Worm (Caenorhabditis elegans) whole organism, late embryonic: ENCODE results near the gene F52G3.8.
A peak's percentile ranks its signal among the peaks of the same experiment; 100 is the strongest.
"Not testable (repeated sequence)": the region's sequence is repeated elsewhere in the genome, so short reads cannot be mapped to it uniquely, and the experiment has no call there.

Source experiments
- F13H6.1 ChIP-seq: sonication (generic microtip); optimal IDR thresholded peaks from 2 replicates; lab custom pipeline; 2016; ENCODE audit warnings: missing genetic modification characterization, missing compliant biosample characterization
- T23F11.4 ChIP-seq: fragments of 200-800 bp; sonication (Bioruptor generic); optimal IDR thresholded peaks from 2 replicates; lab custom pipeline; 2018; ENCODE audit warnings: mild to moderate bottlenecking, missing genetic modification characterization, missing compliant biosample characterization
- ahr-1 ChIP-seq: sonication (generic microtip); optimal IDR thresholded peaks from 2 replicates; lab custom pipeline; 2016; ENCODE audit warnings: missing genetic modification characterization, missing compliant biosample characterization
- ama-1 ChIP-seq: fragments of 150-350 bp; optimal IDR thresholded peaks from 2 replicates; lab custom pipeline; 2014
- ceh-18 ChIP-seq: sonication (generic microtip); optimal IDR thresholded peaks from 2 replicates; lab custom pipeline; 2016; ENCODE audit warnings: missing genetic modification characterization, missing compliant biosample characterization
- ceh-2 ChIP-seq: sonication (generic microtip); optimal IDR thresholded peaks from 2 replicates; lab custom pipeline; 2016; ENCODE audit warnings: missing genotype, missing genetic modification characterization, missing compliant biosample characterization
- ceh-22 ChIP-seq: sonication (generic microtip); optimal IDR thresholded peaks from 2 replicates; lab custom pipeline; 2017; ENCODE audit warnings: missing biosample characterization, missing genetic modification characterization
- ceh-30 ChIP-seq: fragments of 150-350 bp; optimal IDR thresholded peaks from 2 replicates; lab custom pipeline; 2014; ENCODE audit warnings: missing biosample characterization, missing genetic modification characterization
- ceh-45 ChIP-seq: fragments of 200-800 bp; sonication (Bioruptor generic); IDR thresholded peaks from 2 replicates; pipeline ENCODE4 v1.3.6; 2022; ENCODE audit warnings: missing genetic modification reagents, missing genetic modification characterization, missing compliant biosample characterization
- ceh-9 ChIP-seq: sonication (generic microtip); optimal IDR thresholded peaks from 2 replicates; lab custom pipeline; 2016; ENCODE audit warnings: mild to moderate bottlenecking, missing genetic modification characterization, inconsistent platforms, missing compliant biosample characterization
- dve-1 ChIP-seq: sonication (generic microtip); optimal IDR thresholded peaks from 2 replicates; lab custom pipeline; 2017; ENCODE audit warnings: antibody characterized with exemption, mild to moderate bottlenecking, missing genetic modification characterization, missing compliant biosample characterization
- eyg-1 ChIP-seq: sonication (generic microtip); optimal IDR thresholded peaks from 2 replicates; lab custom pipeline; 2016; ENCODE audit warnings: missing genotype, missing genetic modification characterization, missing compliant biosample characterization
- fkh-10 ChIP-seq: fragments of 150-350 bp; optimal IDR thresholded peaks from 2 replicates; lab custom pipeline; 2014; ENCODE audit warnings: missing biosample characterization, missing genetic modification reagents, missing genetic modification characterization
- fkh-6 ChIP-seq: sonication (generic microtip); optimal IDR thresholded peaks from 2 replicates; lab custom pipeline; 2016; ENCODE audit warnings: missing genetic modification characterization, missing compliant biosample characterization
- hlh-13 ChIP-seq: fragments of 200-800 bp; sonication (Bioruptor generic); optimal IDR thresholded peaks from 2 replicates; lab custom pipeline; 2018; ENCODE audit warnings: mild to moderate bottlenecking, missing genetic modification characterization, missing compliant biosample characterization
- hlh-15 ChIP-seq: sonication (generic microtip); optimal IDR thresholded peaks from 2 replicates; lab custom pipeline; 2016; ENCODE audit warnings: missing genetic modification characterization, missing compliant biosample characterization
- hlh-6 ChIP-seq: sonication (generic microtip); optimal IDR thresholded peaks from 2 replicates; lab custom pipeline; 2016; ENCODE audit warnings: missing genotype, missing genetic modification characterization, missing compliant biosample characterization
- lin-11 ChIP-seq: fragments of 200-800 bp; sonication (Bioruptor generic); optimal IDR thresholded peaks from 2 replicates; lab custom pipeline; 2018; ENCODE audit warnings: mild to moderate bottlenecking, missing genetic modification characterization, missing compliant biosample characterization
- madf-2 ChIP-seq: sonication (generic microtip); optimal IDR thresholded peaks from 2 replicates; lab custom pipeline; 2017; ENCODE audit warnings: missing genetic modification characterization, missing compliant biosample characterization
- mec-3 ChIP-seq: sonication (generic microtip); optimal IDR thresholded peaks from 2 replicates; lab custom pipeline; 2016; ENCODE audit warnings: borderline replicate concordance, missing genetic modification characterization, missing compliant biosample characterization
- nhr-11 ChIP-seq: fragments of 150-350 bp; optimal IDR thresholded peaks from 2 replicates; lab custom pipeline; 2014; ENCODE audit warnings: missing biosample characterization, missing genetic modification characterization
- pag-3 ChIP-seq: sonication (generic microtip); optimal IDR thresholded peaks from 2 replicates; lab custom pipeline; 2016; ENCODE audit warnings: missing compliant biosample characterization, missing genetic modification characterization, borderline replicate concordance
- pat-9 ChIP-seq: fragments of 200-800 bp; sonication (Bioruptor generic); optimal IDR thresholded peaks from 2 replicates; lab custom pipeline; 2018; ENCODE audit warnings: mild to moderate bottlenecking, missing genetic modification characterization, moderate library complexity, missing compliant biosample characterization
- ref-2 ChIP-seq: sonication (generic microtip); optimal IDR thresholded peaks from 2 replicates; lab custom pipeline; 2016; ENCODE audit warnings: missing genetic modification characterization, missing compliant biosample characterization
- sdc-2 ChIP-seq: sonication (generic microtip); optimal IDR thresholded peaks from 2 replicates; lab custom pipeline; 2016; ENCODE audit warnings: missing genotype, missing genetic modification characterization, missing compliant biosample characterization
- sox-2 ChIP-seq: fragments of 200-800 bp; sonication (Bioruptor generic); IDR thresholded peaks from 2 replicates; pipeline ENCODE4 v1.3.6; 2022; ENCODE audit warnings: missing genetic modification reagents, missing genetic modification characterization, missing compliant biosample characterization
- syd-9 ChIP-seq: sonication (generic microtip); optimal IDR thresholded peaks from 2 replicates; lab custom pipeline; 2016; ENCODE audit warnings: mild to moderate bottlenecking, missing genetic modification characterization, moderate library complexity, missing compliant biosample characterization
- unc-3 ChIP-seq, 2 experiments: fragments of 200-800 bp in 1 of 2; sonication (Bioruptor generic) in 1 of 2; sonication (generic microtip) in 1 of 2; conservative IDR thresholded peaks in 1 of 2; optimal IDR thresholded peaks in 1 of 2; 2 replicates each; pipeline versions ENCODE4 v1.3.6 to Lab custom; 2016 to 2022; ENCODE audit warnings: missing compliant biosample characterization in 2 of 2, missing genetic modification characterization in 2 of 2, missing genetic modification reagents in 1 of 2

The F52G3.8 gene

DNA sequence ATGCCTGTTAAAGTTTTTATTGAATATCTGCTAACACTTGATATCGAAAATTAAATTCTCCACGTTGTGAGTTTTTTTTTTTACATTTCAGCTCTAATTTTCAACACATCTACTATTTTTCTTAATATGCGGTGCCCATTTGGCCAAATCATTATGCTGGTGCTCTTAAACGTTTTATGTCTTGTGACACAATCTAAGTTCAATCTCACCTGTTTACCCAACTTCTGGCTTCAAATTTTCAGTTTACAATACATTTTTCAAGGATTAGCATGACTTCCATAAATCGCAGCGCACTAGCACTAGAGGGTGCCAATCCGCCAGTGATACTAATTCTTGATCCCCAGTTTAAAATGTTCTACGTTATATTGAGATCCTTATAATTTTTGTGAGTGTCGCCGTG is 10.4 kb downstream of the F52G3.8 start:
- TF ChIP-seq F13H6.1 (tag; lab: Kevin White, UChicago) (no peak), T23F11.4 (GFP tag; lab: Kevin White, UChicago) (no peak), ceh-22 (tag; lab: Kevin White, UChicago) (no peak), eyg-1 (tag; lab: Kevin White, UChicago) (no peak), hlh-13 (GFP tag; lab: Kevin White, UChicago) (no peak), fkh-10 (GFP tag; lab: Kevin White, UChicago) (no peak), fkh-6 (tag; lab: Kevin White, UChicago) (no peak), ref-2 (tag; lab: Kevin White, UChicago) (no peak), dve-1 (tag; lab: Kevin White, UChicago) (no peak), hlh-6 (tag; lab: Kevin White, UChicago) (no peak)

DNA sequence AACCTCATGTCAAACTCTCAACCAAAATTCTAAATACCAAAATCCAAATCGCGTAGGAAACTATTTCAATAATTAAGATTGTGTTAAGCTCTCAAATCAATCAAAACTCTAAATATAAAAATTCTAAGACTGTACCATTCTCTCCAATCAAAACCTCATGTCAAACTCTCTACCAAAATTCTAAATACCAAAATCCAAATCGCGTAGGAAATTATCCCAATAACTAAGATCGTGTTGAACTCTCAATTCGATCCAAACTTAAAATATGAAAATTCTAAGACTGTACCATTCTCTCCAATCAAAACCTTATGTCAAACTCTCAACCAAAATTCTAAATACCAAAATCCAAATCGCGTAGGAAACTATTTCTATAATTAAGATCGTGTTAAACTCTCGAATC is 20.4 kb downstream of the F52G3.8 start:
- TF ChIP-seq unc-3 (GFP tag; conservative IDR thresholded peaks at IDR 0.05; lab: Robert Waterston, UW) (peak; percentile 64; the same call in 1 of the 2 replicates), sox-2 (peak; percentile 21)
- TF ChIP-seq unc-3 (tag; optimal IDR thresholded peaks at IDR 0.05; lab: Kevin White, UChicago): not testable (repeated sequence)

DNA sequence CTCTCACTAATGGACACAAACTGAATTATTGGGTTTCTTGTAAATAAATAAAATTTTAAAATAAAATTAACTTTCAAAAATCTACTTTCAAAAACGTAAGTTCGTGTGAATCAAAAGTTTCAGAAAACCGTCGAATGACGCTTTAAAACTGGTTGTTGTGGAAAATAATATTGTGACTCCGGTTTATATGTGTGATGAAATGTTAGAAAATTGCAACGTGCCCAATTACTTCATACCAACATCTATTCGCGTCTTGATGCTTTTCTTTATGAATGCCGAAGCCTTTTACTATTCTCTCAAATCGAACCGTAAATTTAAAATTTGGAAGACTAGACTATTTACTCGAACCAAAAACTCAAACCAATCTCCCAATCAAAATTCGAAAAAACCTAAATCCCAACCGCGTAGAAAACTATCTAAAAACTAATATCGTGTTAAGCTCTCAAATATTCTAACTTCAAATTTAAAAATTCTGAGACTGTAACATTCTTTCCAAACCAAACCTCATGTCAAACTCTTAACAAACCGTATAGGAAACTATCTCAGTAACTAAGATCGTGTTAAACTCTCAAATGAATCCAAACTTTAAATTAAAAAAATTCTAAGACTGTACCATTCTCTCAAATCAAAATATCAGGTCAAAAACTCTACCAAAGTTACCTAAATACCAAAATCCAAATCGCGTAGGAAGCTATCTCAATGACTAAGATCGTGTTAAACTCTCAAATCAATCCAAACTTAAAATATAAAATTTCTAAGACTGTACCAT is 21.3 kb downstream of the F52G3.8 start:
- peak; percentile 17 for TF ChIP-seq F13H6.1 (tag; lab: Kevin White, UChicago)
- TF ChIP-seq pag-3 (tag; lab: Kevin White, UChicago): no peak
- peak; percentile 34 for TF ChIP-seq dve-1 (tag; lab: Kevin White, UChicago)
- peak; percentile 25 for TF ChIP-seq ceh-30 (tag; lab: Kevin White, UChicago)
- no peak for TF ChIP-seq hlh-15 (tag; lab: Kevin White, UChicago)
- TF ChIP-seq madf-2 (tag; lab: Kevin White, UChicago): no peak
- TF ChIP-seq nhr-11 (tag; lab: Kevin White, UChicago): peak; percentile 29
- peak; percentile 87 for TF ChIP-seq ama-1 (lab: Kevin White, UChicago)

DNA sequence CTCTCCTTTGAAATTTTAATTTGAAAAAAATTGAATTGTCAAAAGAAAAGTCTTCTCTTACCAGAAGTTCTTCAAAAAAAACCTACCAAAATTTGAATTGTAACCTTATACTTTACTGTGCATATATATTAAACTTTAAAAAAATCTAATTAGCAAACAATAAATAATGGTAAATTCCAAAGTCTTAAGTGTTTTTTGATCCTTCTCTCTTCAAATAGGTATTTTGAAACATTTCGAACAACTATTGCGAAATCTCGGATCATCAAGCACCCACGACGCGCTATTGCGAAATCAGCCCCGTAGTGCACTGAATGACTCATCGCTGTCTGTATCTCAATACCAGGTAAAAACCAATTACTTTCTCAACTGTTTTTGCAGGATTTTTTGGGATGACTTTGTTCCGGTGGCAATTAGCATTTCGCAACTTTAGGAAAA is 22.1 kb downstream of the F52G3.8 start:
- TF ChIP-seq ceh-45 (GFP tag; lab: Robert Waterston, UW) (0 out of 2 replicates have a peak, but pooled peaks have one; percentile 47), ceh-22 (tag; lab: Kevin White, UChicago) (no peak), pat-9 (tag; lab: Kevin White, UChicago) (no peak), ama-1 (lab: Kevin White, UChicago) (peak; percentile 80), lin-11 (no peak), ahr-1 (tag; lab: Kevin White, UChicago) (peak; percentile 34), fkh-10 (GFP tag; lab: Kevin White, UChicago) (no peak), fkh-6 (tag; lab: Kevin White, UChicago) (no peak), ceh-2 (no peak), ceh-18 (tag; lab: Kevin White, UChicago) (no peak), mec-3 (tag; lab: Kevin White, UChicago) (no peak), ceh-30 (tag; lab: Kevin White, UChicago) (peak; percentile 9), sdc-2 (tag; lab: Kevin White, UChicago) (no peak), madf-2 (tag; lab: Kevin White, UChicago) (no peak), syd-9 (tag; lab: Kevin White, UChicago) (no peak)

DNA sequence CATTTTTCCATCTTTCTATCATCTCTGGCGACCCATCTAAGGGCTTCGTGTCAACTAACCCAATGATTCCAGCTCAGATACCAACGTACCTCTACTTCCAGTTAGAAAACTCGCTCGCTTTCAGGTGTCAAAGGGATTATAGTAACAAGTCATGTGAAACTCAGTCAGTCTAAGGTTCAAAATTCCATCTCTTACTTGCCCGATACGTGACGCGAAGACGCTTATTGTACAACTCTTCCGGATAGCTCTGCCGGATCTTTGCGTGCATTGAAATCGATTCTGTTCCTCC is 22.5 kb downstream of the F52G3.8 start:
- TF ChIP-seq ceh-9 (tag; lab: Kevin White, UChicago): no peak
- no peak for TF ChIP-seq unc-3 (GFP tag; conservative IDR thresholded peaks at IDR 0.05; lab: Robert Waterston, UW)
- no peak for TF ChIP-seq unc-3 (tag; optimal IDR thresholded peaks at IDR 0.05; lab: Kevin White, UChicago)
